Worm (Caenorhabditis elegans): ENCODE measurements around the gene yars-2.

ce11 chrIV:4667835-4668234 is 44.6 kb downstream of the yars-2 start:
- TF ChIP-seq nhr-71 (tag; optimal IDR thresholded peaks at IDR 0.05) (no peak), efl-1 (optimal IDR thresholded peaks at IDR 0.05) (no peak), efl-1 (GFP tag; optimal IDR thresholded peaks at IDR 0.05 in 1 of 2) (no peak)

Data from whole organism, L1 larva.